Fruit fly (Drosophila melanogaster) whole organism, pupa: ENCODE data around the gene CG5565.

Source experiments
- CG10348 ChIP-seq: fragments of 200-800 bp; sonication (Bioruptor generic); IDR thresholded peaks from 2 replicates; pipeline ENCODE4 v1.3.6; 2022; ENCODE audit warnings: missing biosample characterization, missing genetic modification characterization
- CG13204 ChIP-seq: fragments of 200-800 bp; sonication (Bioruptor generic); optimal IDR thresholded peaks from 2 replicates; lab custom pipeline; 2018; ENCODE audit warnings: missing biosample characterization, mild to moderate bottlenecking, missing genetic modification characterization, moderate library complexity
- CG14655 ChIP-seq: fragments of 200-800 bp; sonication (Bioruptor generic); optimal IDR thresholded peaks from 3 replicates; lab custom pipeline; 2017; ENCODE audit warnings: mild to moderate bottlenecking, missing biosample characterization, missing genetic modification reagents, missing genetic modification characterization
- CG17806 ChIP-seq: fragments of 200-800 bp; sonication (Bioruptor generic); optimal IDR thresholded peaks from 2 replicates; lab custom pipeline; 2018; ENCODE audit warnings: missing biosample characterization, mild to moderate bottlenecking, missing genetic modification characterization, moderate library complexity
- CG32121 ChIP-seq: fragments of 200-800 bp; sonication (Bioruptor generic); IDR thresholded peaks from 2 replicates; pipeline ENCODE4 v1.3.6; 2022; ENCODE audit warnings: missing biosample characterization, missing genetic modification characterization
- CG34367 ChIP-seq: fragments of 200-800 bp; sonication (Bioruptor generic); optimal IDR thresholded peaks from 2 replicates; lab custom pipeline; 2018; ENCODE audit warnings: missing biosample characterization, mild to moderate bottlenecking, missing genetic modification characterization
- CG4496 ChIP-seq: fragments of 200-800 bp; sonication (Bioruptor generic); IDR thresholded peaks from 3 replicates; pipeline ENCODE4 v1.3.6; 2022; ENCODE audit warnings: missing biosample characterization, missing genetic modification characterization
- CG8159 ChIP-seq: fragments of 200-800 bp; sonication (Bioruptor generic); optimal IDR thresholded peaks from 3 replicates; lab custom pipeline; 2018; ENCODE audit warnings: missing biosample characterization, mild to moderate bottlenecking, missing genetic modification characterization, moderate library complexity
- EcR ChIP-seq: fragments of 200-800 bp; sonication (Bioruptor generic); optimal IDR thresholded peaks from 3 replicates; lab custom pipeline; 2019; ENCODE audit warnings: missing biosample characterization, missing genetic modification characterization, mild to moderate bottlenecking, moderate library complexity, missing genetic modification reagents
- fd96Ca ChIP-seq: fragments of 200-800 bp; sonication (Bioruptor generic); IDR thresholded peaks from 3 replicates; pipeline ENCODE4 v1.3.6; 2022; ENCODE audit warnings: missing biosample characterization, missing genetic modification characterization
- gl ChIP-seq: fragments of 200-800 bp; sonication (Bioruptor generic); optimal IDR thresholded peaks from 2 replicates; lab custom pipeline; 2018; ENCODE audit warnings: missing biosample characterization, mild to moderate bottlenecking, missing genetic modification characterization

dm6 chr2L:1359690-1360089 lies 4.0 kb upstream of the CG5565 start, which contains the start of gene CG31659:
- TF ChIP-seq EcR (GFP tag; lab: Kevin White, UChicago) (no peak), fd96Ca (GFP tag; lab: Robert Waterston, UW) (no peak), CG4496 (GFP tag; lab: Robert Waterston, UW) (no peak), CG14655 (GFP tag; lab: Kevin White, UChicago) (no peak), CG17806 (tag; lab: Kevin White, UChicago) (no peak), CG32121 (GFP tag; lab: Robert Waterston, UW) (no peak), CG13204 (no peak), gl (tag; lab: Kevin White, UChicago) (no peak), CG8159 (tag; lab: Kevin White, UChicago) (no peak), CG10348 (GFP tag; lab: Robert Waterston, UW) (no peak), CG34367 (tag; lab: Kevin White, UChicago) (no peak)
